Fruit fly (Drosophila melanogaster) whole organism, embryonic: ENCODE data around the gene GAPcenA.

Experiments
- Asciz ChIP-seq: fragments of 200-800 bp; sonication (Bioruptor generic); optimal IDR thresholded peaks from 2 replicates; lab custom pipeline; 2017; ENCODE audit warnings: missing biosample characterization, mild to moderate bottlenecking, missing genetic modification characterization, missing genetic modification reagents
- Atf6 ChIP-seq: fragments of 200-800 bp; sonication (Bioruptor generic); IDR thresholded peaks from 2 replicates; pipeline ENCODE4 v1.3.6; 2022; ENCODE audit warnings: missing biosample characterization, missing genetic modification characterization
- Bgb ChIP-seq: fragments of 200-800 bp; sonication (Bioruptor generic); IDR thresholded peaks from 2 replicates; pipeline ENCODE4 v1.3.6; 2022; ENCODE audit warnings: missing biosample characterization, missing genetic modification characterization; ENCODE audit not compliant: partially characterized antibody
- CG10147 ChIP-seq: fragments of 200-800 bp; sonication (Bioruptor generic); optimal IDR thresholded peaks from 2 replicates; lab custom pipeline; 2019; ENCODE audit warnings: missing biosample characterization, mild to moderate bottlenecking, missing genetic modification characterization, moderate library complexity
- CG1024 ChIP-seq: fragments of 200-800 bp; sonication (Bioruptor generic); IDR thresholded peaks from 2 replicates; pipeline ENCODE4 v1.3.6; 2022; ENCODE audit warnings: missing biosample characterization, missing genetic modification characterization
- CG10267 ChIP-seq: fragments of 200-800 bp; sonication (Bioruptor generic); optimal IDR thresholded peaks from 2 replicates; lab custom pipeline; 2018; ENCODE audit warnings: missing biosample characterization, mild to moderate bottlenecking, missing genetic modification characterization, moderate library complexity
- CG10565 ChIP-seq: fragments of 200-800 bp; sonication (Bioruptor generic); optimal IDR thresholded peaks from 3 replicates; lab custom pipeline; 2016; ENCODE audit warnings: missing biosample characterization, mild to moderate bottlenecking, missing genetic modification characterization
- CG11093 ChIP-seq: fragments of 200-800 bp; sonication (Bioruptor generic); IDR thresholded peaks from 3 replicates; pipeline ENCODE4 v1.3.6; 2022; ENCODE audit warnings: missing biosample characterization, missing genetic modification characterization
- CG11398 ChIP-seq: fragments of 200-800 bp; sonication (Bioruptor generic); optimal IDR thresholded peaks from 2 replicates; lab custom pipeline; 2016; ENCODE audit warnings: missing biosample characterization, missing genetic modification characterization
- CG11723 ChIP-seq: fragments of 200-800 bp; sonication (Bioruptor generic); optimal IDR thresholded peaks from 2 replicates; lab custom pipeline; 2017; ENCODE audit warnings: missing biosample characterization, mild to moderate bottlenecking, missing genetic modification characterization
- CG12391 ChIP-seq: fragments of 200-800 bp; sonication (Bioruptor generic); optimal IDR thresholded peaks from 3 replicates; lab custom pipeline; 2018; ENCODE audit warnings: missing biosample characterization, mild to moderate bottlenecking, missing genetic modification characterization, moderate library complexity
- CG12942 ChIP-seq: fragments of 200-800 bp; sonication (Bioruptor generic); optimal IDR thresholded peaks from 3 replicates; lab custom pipeline; 2016; ENCODE audit warnings: missing biosample characterization, missing genetic modification characterization
- CG13624 ChIP-seq: fragments of 200-800 bp; sonication (Bioruptor generic); optimal IDR thresholded peaks from 2 replicates; lab custom pipeline; 2016; ENCODE audit warnings: missing biosample characterization, missing genetic modification characterization
- CG15073 ChIP-seq: fragments of 200-800 bp; sonication (Bioruptor generic); optimal IDR thresholded peaks from 2 replicates; lab custom pipeline; 2016; ENCODE audit warnings: missing biosample characterization, missing genetic modification characterization
- CG17829 ChIP-seq: fragments of 200-800 bp; optimal IDR thresholded peaks from 2 replicates; lab custom pipeline; 2019; ENCODE audit warnings: missing biosample characterization, mild to moderate bottlenecking, missing genetic modification characterization, moderate library complexity
- CG18599 ChIP-seq: fragments of 200-800 bp; sonication (Bioruptor generic); optimal IDR thresholded peaks from 3 replicates; lab custom pipeline; 2017; ENCODE audit warnings: missing biosample characterization, missing genetic modification characterization, mild to moderate bottlenecking, moderate library complexity, missing genetic modification reagents
- CG31365 ChIP-seq: fragments of 200-800 bp; sonication (Bioruptor generic); optimal IDR thresholded peaks from 2 replicates; lab custom pipeline; 2018; ENCODE audit warnings: missing biosample characterization, mild to moderate bottlenecking, missing genetic modification characterization
- CG32772 ChIP-seq: fragments of 200-800 bp; sonication (Bioruptor generic); IDR thresholded peaks from 2 replicates; pipeline ENCODE4 v1.3.6; 2022; ENCODE audit warnings: missing biosample characterization, missing genetic modification characterization
- CG34224 ChIP-seq: fragments of 200-800 bp; sonication (Bioruptor generic); IDR thresholded peaks from 3 replicates; pipeline ENCODE4 v1.3.6; 2022; ENCODE audit warnings: missing biosample characterization, missing genetic modification characterization; ENCODE audit not compliant: partially characterized antibody
- CG4854 ChIP-seq: fragments of 200-800 bp; sonication (Bioruptor generic); optimal IDR thresholded peaks from 2 replicates; lab custom pipeline; 2016; ENCODE audit warnings: missing biosample characterization, missing genetic modification characterization, inconsistent platforms
- CG7372 ChIP-seq: fragments of 200-800 bp; sonication (Bioruptor generic); IDR thresholded peaks from 2 replicates; pipeline ENCODE4 v1.3.6; 2022; ENCODE audit warnings: missing biosample characterization, missing genetic modification characterization
- CG7839 ChIP-seq: fragments of 200-800 bp; sonication (Bioruptor generic); optimal IDR thresholded peaks from 3 replicates; lab custom pipeline; 2018; ENCODE audit warnings: missing biosample characterization, mild to moderate bottlenecking, missing genetic modification characterization, moderate library complexity
- CG8478 ChIP-seq: fragments of >200 bp; optimal IDR thresholded peaks from 2 replicates; lab custom pipeline; 2018
- Deaf1 ChIP-seq: fragments of 200-800 bp; optimal IDR thresholded peaks from 3 replicates; lab custom pipeline; 2019; ENCODE audit warnings: missing biosample characterization, mild to moderate bottlenecking, missing genetic modification characterization, moderate library complexity
- HLH54F ChIP-seq: fragments of 200-800 bp; sonication (Bioruptor generic); optimal IDR thresholded peaks from 3 replicates; lab custom pipeline; 2016; ENCODE audit warnings: missing biosample characterization, missing genetic modification characterization
- MBD-R2 ChIP-seq: fragments of 200-800 bp; sonication (Bioruptor generic); IDR thresholded peaks from 2 replicates; pipeline ENCODE4 v1.3.6; 2022; ENCODE audit warnings: missing biosample characterization, missing genetic modification characterization
- Mes4 ChIP-seq: fragments of 200-800 bp; sonication (Bioruptor generic); optimal IDR thresholded peaks from 2 replicates; lab custom pipeline; 2016; ENCODE audit warnings: missing biosample characterization, missing genetic modification characterization
- Neu2 ChIP-seq: fragments of 200-800 bp; sonication (Bioruptor generic); optimal IDR thresholded peaks from 3 replicates; lab custom pipeline; 2016; ENCODE audit warnings: missing biosample characterization, missing genetic modification characterization, borderline replicate concordance
- Ravus ChIP-seq: fragments of 200-800 bp; sonication (Bioruptor generic); IDR thresholded peaks from 2 replicates; pipeline ENCODE4 v1.3.6; 2022; ENCODE audit warnings: missing biosample characterization, missing genetic modification characterization
- ab ChIP-seq: fragments of 200-800 bp; sonication (Bioruptor generic); optimal IDR thresholded peaks from 2 replicates; lab custom pipeline; 2016; ENCODE audit warnings: missing biosample characterization, missing genetic modification characterization
- ap ChIP-seq: fragments of 200-800 bp; sonication (Bioruptor generic); IDR thresholded peaks from 2 replicates; pipeline ENCODE4 v1.3.6; 2022; ENCODE audit warnings: missing biosample characterization, missing genetic modification characterization
- btn ChIP-seq: fragments of 200-800 bp; sonication (Bioruptor generic); optimal IDR thresholded peaks from 2 replicates; lab custom pipeline; 2016; ENCODE audit warnings: missing biosample characterization, missing genetic modification characterization
- chinmo ChIP-seq: fragments of 200-800 bp; sonication (Bioruptor generic); IDR thresholded peaks from 4 replicates; pipeline ENCODE4 v1.3.6; 2022; ENCODE audit warnings: missing biosample characterization, missing genetic modification characterization; ENCODE audit not compliant: partially characterized antibody
- dysf ChIP-seq: fragments of 200-800 bp; sonication (Bioruptor generic); IDR thresholded peaks from 3 replicates; pipeline ENCODE4 v1.3.6; 2022; ENCODE audit warnings: missing biosample characterization, missing genetic modification characterization
- fd96Cb ChIP-seq: fragments of 200-800 bp; sonication (Bioruptor generic); optimal IDR thresholded peaks from 2 replicates; lab custom pipeline; 2018; ENCODE audit warnings: missing biosample characterization, mild to moderate bottlenecking, missing genetic modification characterization, moderate library complexity
- gcm2 ChIP-seq: fragments of 200-800 bp; sonication (Bioruptor generic); optimal IDR thresholded peaks from 2 replicates; lab custom pipeline; 2016; ENCODE audit warnings: missing biosample characterization, missing genetic modification characterization
- gem ChIP-seq: fragments of 200-800 bp; sonication (Bioruptor generic); optimal IDR thresholded peaks from 2 replicates; lab custom pipeline; 2019; ENCODE audit warnings: missing biosample characterization, mild to moderate bottlenecking, missing genetic modification characterization, moderate library complexity
- grau ChIP-seq: fragments of 200-800 bp; optimal IDR thresholded peaks from 3 replicates; lab custom pipeline; 2019; ENCODE audit warnings: missing biosample characterization, mild to moderate bottlenecking, missing genetic modification characterization, moderate library complexity
- grn ChIP-seq: fragments of 200-800 bp; sonication (Bioruptor generic); optimal IDR thresholded peaks from 3 replicates; lab custom pipeline; 2017; ENCODE audit warnings: missing biosample characterization, missing genetic modification characterization
- hb ChIP-seq: fragments of 200-800 bp; sonication (Bioruptor generic); IDR thresholded peaks from 3 replicates; pipeline ENCODE4 v1.3.6; 2022; ENCODE audit warnings: missing biosample characterization, missing genetic modification characterization; ENCODE audit not compliant: partially characterized antibody
- kay ChIP-seq: fragments of 200-800 bp; sonication (Bioruptor generic); optimal IDR thresholded peaks from 2 replicates; lab custom pipeline; 2016; ENCODE audit warnings: missing biosample characterization, missing genetic modification characterization
- oc ChIP-seq: fragments of 200-800 bp; sonication (Bioruptor generic); optimal IDR thresholded peaks from 2 replicates; lab custom pipeline; 2018; ENCODE audit warnings: missing biosample characterization, mild to moderate bottlenecking, missing genetic modification characterization, moderate library complexity
- org-1 ChIP-seq: fragments of 200-800 bp; sonication (Bioruptor generic); optimal IDR thresholded peaks from 2 replicates; lab custom pipeline; 2017; ENCODE audit warnings: missing biosample characterization, missing genetic modification characterization
- peb ChIP-seq: fragments of 200-800 bp; sonication (Bioruptor generic); IDR thresholded peaks from 2 replicates; pipeline ENCODE4 v1.3.6; 2022; ENCODE audit warnings: missing biosample characterization, missing genetic modification characterization
- salm ChIP-seq: fragments of 200-800 bp; sonication (Bioruptor generic); optimal IDR thresholded peaks from 2 replicates; lab custom pipeline; 2018; ENCODE audit warnings: missing biosample characterization, mild to moderate bottlenecking, missing genetic modification characterization
- stc ChIP-seq: fragments of 200-800 bp; sonication (Bioruptor generic); IDR thresholded peaks from 2 replicates; pipeline ENCODE4 v1.3.6; 2022; ENCODE audit warnings: missing biosample characterization, missing genetic modification characterization
- tll ChIP-seq, 2 experiments: fragments of 200-800 bp in 1 of 2; fragments of >200 bp in 1 of 2; sonication (Bioruptor generic) in 1 of 2; optimal IDR thresholded peaks; 2 replicates each; lab custom pipeline; 2017 to 2019; ENCODE audit warnings: missing biosample characterization in 2 of 2, missing genetic modification characterization in 2 of 2, mild to moderate bottlenecking in 1 of 2, moderate library complexity in 1 of 2
- twi ChIP-seq: fragments of 200-800 bp; optimal IDR thresholded peaks from 2 replicates; lab custom pipeline; 2019; ENCODE audit warnings: missing biosample characterization, mild to moderate bottlenecking, missing genetic modification characterization, moderate library complexity

The GAPcenA gene

DNA sequence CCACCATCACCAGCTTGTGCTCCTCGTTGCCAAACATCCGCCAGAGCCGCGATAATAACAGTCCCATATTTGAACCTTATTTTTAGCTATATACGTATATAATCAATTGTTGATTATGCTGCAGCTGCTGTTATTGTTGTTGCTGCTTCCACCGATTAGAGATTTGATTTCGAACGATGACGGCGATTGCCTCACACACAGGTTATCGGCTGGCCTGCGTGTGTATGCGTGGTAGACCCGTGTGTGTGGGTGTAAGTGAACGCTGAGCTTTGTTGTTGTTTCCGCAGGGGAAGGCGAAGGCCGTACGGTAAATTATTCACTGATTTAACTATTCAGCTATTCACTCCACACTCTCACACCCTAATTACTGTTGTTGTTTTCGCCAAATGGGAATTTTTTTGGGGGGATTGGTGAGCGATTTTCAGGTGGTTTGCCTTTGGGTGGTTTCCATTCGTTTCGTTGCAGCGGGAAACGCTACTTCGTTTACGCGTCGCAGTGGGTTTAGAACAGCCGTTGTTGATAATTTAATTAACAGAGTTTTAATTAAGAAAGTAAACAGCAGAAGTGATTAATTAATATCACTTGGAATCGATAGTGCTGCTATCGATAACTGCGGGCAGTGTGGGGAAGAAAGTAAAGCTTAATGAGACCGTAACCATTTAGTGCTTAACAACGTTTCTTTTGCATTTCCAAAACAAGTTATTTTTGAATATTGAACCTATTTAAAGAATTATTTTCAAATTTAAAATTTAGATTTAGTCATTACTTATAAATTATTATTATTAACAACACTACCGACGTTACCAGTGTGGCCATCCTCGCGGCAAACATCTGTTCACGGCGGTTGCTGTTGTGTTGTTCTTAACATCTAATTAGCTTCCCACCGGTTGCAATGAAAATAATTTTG lies 46.9 kb upstream of the GAPcenA start, which contains the start of the genes Arl5 and CG13671 (continued):
- TF ChIP-seq org-1: peak; percentile 28
- TF ChIP-seq twi: peak; percentile 49
- TF ChIP-seq Atf6 (GFP tag; lab: Robert Waterston, UW): peak; percentile 68
- TF ChIP-seq grn (GFP tag; lab: Kevin White, UChicago): peak; percentile 40
- peak; percentile 25 for TF ChIP-seq salm (tag; lab: Kevin White, UChicago)
- TF ChIP-seq Mes4 (GFP tag; lab: Kevin White, UChicago): peak; percentile 15
- TF ChIP-seq peb (GFP tag; lab: Robert Waterston, UW): peak; percentile 52
- TF ChIP-seq gem: peak; percentile 88
- peak; percentile 83 for TF ChIP-seq CG32772 (GFP tag; lab: Robert Waterston, UW)
- TF ChIP-seq CG10147: peak; percentile 63
- TF ChIP-seq Asciz (GFP tag; lab: Kevin White, UChicago): peak; percentile 61
- TF ChIP-seq btn: peak; percentile 28
- peak; percentile 56 for TF ChIP-seq HLH54F
- peak; percentile 91 for TF ChIP-seq CG12391
- peak; percentile 51 for TF ChIP-seq ap (GFP tag; lab: Robert Waterston, UW)
- peak; percentile 42 for TF ChIP-seq CG13624 (GFP tag; lab: Kevin White, UChicago)
- TF ChIP-seq CG7839 (tag; lab: Kevin White, UChicago): peak; percentile 60
- no peak for TF ChIP-seq CG11398 (GFP tag; lab: Kevin White, UChicago)
- TF ChIP-seq CG4854 (GFP tag; lab: Kevin White, UChicago): peak; percentile 61
- no peak for TF ChIP-seq Neu2
- TF ChIP-seq CG7372 (GFP tag; lab: Robert Waterston, UW): peak; percentile 33; the same call in 1 of the 2 replicates
- TF ChIP-seq oc (tag; lab: Kevin White, UChicago): no peak
- TF ChIP-seq CG12942 (GFP tag; lab: Kevin White, UChicago): peak; percentile 86
- TF ChIP-seq dysf: peak; percentile 74
- peak; percentile 83 for TF ChIP-seq CG18599
- no peak for TF ChIP-seq CG10565
- TF ChIP-seq CG1024 (GFP tag; lab: Robert Waterston, UW): peak; percentile 40
- peak; percentile 84; the same call in 2 of the 4 replicates for TF ChIP-seq chinmo
- TF ChIP-seq ab (GFP tag; lab: Kevin White, UChicago): peak; percentile 6
- no peak for TF ChIP-seq CG31365
- peak; percentile 66; the same call in 2 of the 3 replicates for TF ChIP-seq CG34224 (GFP tag; lab: Robert Waterston, UW)
- peak; percentile 94 for TF ChIP-seq MBD-R2
- TF ChIP-seq CG11723: peak; percentile 45
- TF ChIP-seq CG15073 (GFP tag; lab: Kevin White, UChicago): peak; percentile 23
- TF ChIP-seq stc (GFP tag; lab: Robert Waterston, UW): peak; percentile 61
- TF ChIP-seq grau (tag; lab: Kevin White, UChicago): peak; percentile 65
- TF ChIP-seq tll (GFP tag; optimal IDR thresholded peaks at IDR 0.05; lab: Kevin White, UChicago): peak in 1 of 2 experiments; percentile 35
- peak; percentile 47 for TF ChIP-seq gcm2 (GFP tag; lab: Kevin White, UChicago)
- TF ChIP-seq CG8478 (lab: Kevin White, UChicago): no peak
- TF ChIP-seq Bgb: peak; percentile 67
- TF ChIP-seq CG11093 (GFP tag; lab: Robert Waterston, UW): peak; percentile 63
- peak; percentile 67 for TF ChIP-seq fd96Cb (tag; lab: Kevin White, UChicago)
- peak; percentile 97 for TF ChIP-seq CG10267 (tag; lab: Kevin White, UChicago)
- TF ChIP-seq Deaf1 (tag; lab: Kevin White, UChicago): no peak
- peak; percentile 24 for TF ChIP-seq Ravus (GFP tag; lab: Robert Waterston, UW)
- TF ChIP-seq kay: peak; percentile 74
- peak; percentile 79 for TF ChIP-seq CG17829
- peak; percentile 77; the same call in 2 of the 3 replicates for TF ChIP-seq hb
